Worm (Caenorhabditis elegans) whole organism, L3 larva: Measurements from ENCODE around the gene allo-1.

Source experiments
- R02D3.7 ChIP-seq: fragments of 150-350 bp; optimal IDR thresholded peaks from 2 replicates; lab custom pipeline; 2014; ENCODE audit warnings: missing biosample characterization, missing genetic modification characterization
- ama-1 ChIP-seq: fragments of 150-350 bp; optimal IDR thresholded peaks from 2 replicates; lab custom pipeline; 2018
- elt-1 ChIP-seq: fragments of 150-350 bp; optimal IDR thresholded peaks from 2 replicates; lab custom pipeline; 2014; ENCODE audit warnings: missing biosample characterization, missing genetic modification characterization
- fkh-2 ChIP-seq: fragments of 150-350 bp; optimal IDR thresholded peaks from 2 replicates; lab custom pipeline; 2014; ENCODE audit warnings: missing biosample characterization, missing genetic modification reagents, missing genetic modification characterization
- fos-1 ChIP-seq: fragments of 150-350 bp; optimal IDR thresholded peaks from 2 replicates; lab custom pipeline; 2014; ENCODE audit warnings: missing biosample characterization, missing genetic modification characterization
- lin-15B ChIP-seq: fragments of 150-350 bp; optimal IDR thresholded peaks from 2 replicates; lab custom pipeline; 2014; ENCODE audit warnings: missing biosample characterization, missing genetic modification characterization
- lin-39 ChIP-seq: fragments of 150-350 bp; optimal IDR thresholded peaks from 2 replicates; lab custom pipeline; 2018; ENCODE audit warnings: missing biosample characterization, missing genetic modification reagents, missing genetic modification characterization
- nhr-11 ChIP-seq: fragments of 150-350 bp; optimal IDR thresholded peaks from 2 replicates; lab custom pipeline; 2014; ENCODE audit warnings: missing biosample characterization, missing genetic modification characterization
- nhr-237 ChIP-seq: fragments of 150-350 bp; optimal IDR thresholded peaks from 2 replicates; lab custom pipeline; 2014; ENCODE audit warnings: missing biosample characterization, missing genetic modification characterization
- nhr-25 ChIP-seq: sonication (generic microtip); optimal IDR thresholded peaks from 2 replicates; lab custom pipeline; 2017; ENCODE audit warnings: missing biosample characterization, missing genetic modification characterization
- snpc-4 ChIP-seq: fragments of 150-350 bp; optimal IDR thresholded peaks from 2 replicates; lab custom pipeline; 2014; ENCODE audit warnings: missing biosample characterization, missing genetic modification characterization
- tbx-2 ChIP-seq: sonication (generic microtip); optimal IDR thresholded peaks from 2 replicates; lab custom pipeline; 2016; ENCODE audit warnings: mild to moderate bottlenecking, missing genetic modification characterization, missing compliant biosample characterization
- unc-39 ChIP-seq: sonication (generic microtip); optimal IDR thresholded peaks from 4 replicates; lab custom pipeline; 2017; ENCODE audit warnings: missing biosample characterization, missing genetic modification characterization
- ztf-11 ChIP-seq: fragments of 150-350 bp; optimal IDR thresholded peaks from 2 replicates; lab custom pipeline; 2014; ENCODE audit warnings: missing biosample characterization, missing genetic modification characterization

- TF ChIP-seq nhr-25: no peak
- TF ChIP-seq lin-15B (tag; lab: Kevin White, UChicago): no peak
- TF ChIP-seq nhr-237 (tag; lab: Kevin White, UChicago): no peak
- no peak for TF ChIP-seq lin-39
- TF ChIP-seq elt-1 (tag; lab: Kevin White, UChicago): no peak
- TF ChIP-seq tbx-2: no peak
- TF ChIP-seq nhr-11: no peak
- TF ChIP-seq ama-1: no peak
- TF ChIP-seq ztf-11 (tag; lab: Kevin White, UChicago): no peak
- TF ChIP-seq R02D3.7 (tag; lab: Kevin White, UChicago): no peak
- no peak for TF ChIP-seq fos-1 (tag; lab: Kevin White, UChicago)
- no peak for TF ChIP-seq fkh-2
- no peak for TF ChIP-seq snpc-4
- TF ChIP-seq unc-39 (tag; lab: Kevin White, UChicago): no peak
Observed at ce11 chrIV:10714594-10714993, 17.7 kb upstream of the allo-1 start.
